Worm (Caenorhabditis elegans): ENCODE measurements around the gene F02E11.2.
"Not testable (repeated sequence)": the region's sequence is repeated elsewhere in the genome, so short reads cannot be mapped to it uniquely, and the experiment has no call there.

ce11 chrII:3215762-3216161 lies 46.8 kb upstream of the F02E11.2 start, which contains the start of gene ZC239.3:
- TF ChIP-seq nhr-6, mab-5, nhr-23, lin-11, R02D3.7, alr-1, nhr-12, elt-1, aly-2, nhr-11, snpc-4, ztf-4, mbf-1, skn-1 (tag; optimal IDR thresholded peaks at IDR 0.05): not testable (repeated sequence)
